Worm (Caenorhabditis elegans) whole organism, young adult: Measurements from ENCODE around the gene nspg-12.

Experiments
- ZK185.1 ChIP-seq: sonication (generic microtip); optimal IDR thresholded peaks from 2 replicates; lab custom pipeline; 2016; ENCODE audit warnings: mild to moderate bottlenecking, missing genetic modification characterization, missing compliant biosample characterization; ENCODE audit not compliant: poor library complexity, severe bottlenecking
- dox-1 ChIP-seq: fragments of 200-800 bp; sonication (Bioruptor generic); IDR thresholded peaks from 2 replicates; pipeline ENCODE4 v1.3.6; 2022; ENCODE audit warnings: missing genetic modification reagents, missing genetic modification characterization, missing compliant biosample characterization
- fkh-3 ChIP-seq: sonication (generic microtip); optimal IDR thresholded peaks from 2 replicates; lab custom pipeline; 2016; ENCODE audit warnings: mild to moderate bottlenecking, missing genetic modification characterization, missing compliant biosample characterization
- hsf-1 ChIP-seq: fragments of 200-800 bp; sonication (Bioruptor generic); IDR thresholded peaks from 2 replicates; pipeline ENCODE4 v1.3.6; 2022; ENCODE audit warnings: missing genetic modification reagents, missing genetic modification characterization, missing compliant biosample characterization
- repo-1 ChIP-seq: sonication (generic microtip); optimal IDR thresholded peaks from 2 replicates; lab custom pipeline; 2017; ENCODE audit warnings: mild to moderate bottlenecking, missing genetic modification characterization, missing compliant biosample characterization
- snpc-1.3 ChIP-seq: sonication (generic microtip); optimal IDR thresholded peaks from 2 replicates; lab custom pipeline; 2017; ENCODE audit warnings: missing genetic modification characterization, mild to moderate bottlenecking, missing compliant biosample characterization, antibody characterized with exemption, moderate library complexity, missing genotype, missing genetic modification reagents; ENCODE audit not compliant: insufficient read depth
- somi-1 ChIP-seq: fragments of 200-800 bp; sonication (Bioruptor generic); optimal IDR thresholded peaks from 2 replicates; lab custom pipeline; 2018; ENCODE audit warnings: mild to moderate bottlenecking, missing genetic modification characterization, missing compliant biosample characterization
- ztf-26 ChIP-seq: sonication (generic microtip); optimal IDR thresholded peaks from 2 replicates; lab custom pipeline; 2017; ENCODE audit warnings: missing genetic modification characterization, missing compliant biosample characterization

ce11 chrX:5210927-5211655 is 46.0 kb upstream of the nspg-12 start:
- TF ChIP-seq dox-1 (GFP tag; lab: Robert Waterston, UW) (no peak), ztf-26 (tag; lab: Kevin White, UChicago) (no peak), ZK185.1 (tag; lab: Kevin White, UChicago) (no peak), repo-1 (tag; lab: Kevin White, UChicago) (no peak), fkh-3 (tag; lab: Kevin White, UChicago) (no peak), hsf-1 (no peak), snpc-1.3 (tag; lab: Kevin White, UChicago) (no peak), somi-1 (no peak)
